Worm (Caenorhabditis elegans) whole organism, L3 larva: Measurements from ENCODE around the gene H12D21.9.

ENCODE experiments used
- R02D3.7 ChIP-seq: fragments of 150-350 bp; optimal IDR thresholded peaks from 2 replicates; lab custom pipeline; 2014; ENCODE audit warnings: missing biosample characterization, missing genetic modification characterization
- ZK546.5 ChIP-seq: sonication (generic microtip); optimal IDR thresholded peaks from 2 replicates; lab custom pipeline; 2017; ENCODE audit warnings: missing biosample characterization, missing genetic modification characterization
- aly-2 ChIP-seq: fragments of 150-350 bp; optimal IDR thresholded peaks from 2 replicates; lab custom pipeline; 2014; ENCODE audit warnings: missing biosample characterization, missing genetic modification characterization
- ama-1 ChIP-seq: fragments of 150-350 bp; optimal IDR thresholded peaks from 2 replicates; lab custom pipeline; 2018
- ceh-9 ChIP-seq: sonication (generic microtip); optimal IDR thresholded peaks from 2 replicates; lab custom pipeline; 2018; ENCODE audit warnings: missing biosample characterization, missing genetic modification characterization
- daf-12 ChIP-seq: fragments of 150-350 bp; optimal IDR thresholded peaks from 2 replicates; lab custom pipeline; 2014; ENCODE audit warnings: missing biosample characterization, missing genetic modification reagents, missing genetic modification characterization
- egl-27 ChIP-seq: sonication (generic microtip); optimal IDR thresholded peaks from 4 replicates; lab custom pipeline; 2017; ENCODE audit warnings: missing biosample characterization, missing genetic modification reagents, missing genetic modification characterization
- egl-5 ChIP-seq: fragments of 150-350 bp; optimal IDR thresholded peaks from 2 replicates; lab custom pipeline; 2017; ENCODE audit warnings: missing biosample characterization, missing genetic modification reagents, missing genetic modification characterization, inconsistent platforms
- elt-1 ChIP-seq: fragments of 150-350 bp; optimal IDR thresholded peaks from 2 replicates; lab custom pipeline; 2014; ENCODE audit warnings: missing biosample characterization, missing genetic modification characterization
- elt-2 ChIP-seq: sonication (generic microtip); optimal IDR thresholded peaks from 2 replicates; lab custom pipeline; 2016; ENCODE audit warnings: missing genetic modification reagents, mild to moderate bottlenecking, missing genetic modification characterization, missing compliant biosample characterization
- elt-3 ChIP-seq, 3 experiments: fragments of 150-350 bp in 1 of 3; sonication (generic microtip) in 2 of 3; optimal IDR thresholded peaks; 2 replicates in 2 of 3; 4 replicates in 1 of 3; lab custom pipeline; 2014 to 2017; ENCODE audit warnings: missing biosample characterization in 3 of 3, missing genetic modification characterization in 3 of 3
- eor-1 ChIP-seq, 2 experiments: fragments of 150-350 bp; optimal IDR thresholded peaks; 2 replicates each; lab custom pipeline; 2014 to 2018; ENCODE audit warnings: missing biosample characterization in 2 of 2, missing genetic modification characterization in 2 of 2
- fkh-10 ChIP-seq: sonication (generic microtip); optimal IDR thresholded peaks from 2 replicates; lab custom pipeline; 2017; ENCODE audit warnings: missing biosample characterization, missing genetic modification reagents, missing genetic modification characterization
- fkh-2 ChIP-seq: fragments of 150-350 bp; optimal IDR thresholded peaks from 2 replicates; lab custom pipeline; 2014; ENCODE audit warnings: missing biosample characterization, missing genetic modification reagents, missing genetic modification characterization
- fos-1 ChIP-seq: fragments of 150-350 bp; optimal IDR thresholded peaks from 2 replicates; lab custom pipeline; 2014; ENCODE audit warnings: missing biosample characterization, missing genetic modification characterization
- hmg-11 ChIP-seq: sonication (generic microtip); optimal IDR thresholded peaks from 2 replicates; lab custom pipeline; 2016; ENCODE audit warnings: missing genetic modification characterization, missing compliant biosample characterization
- jun-1 ChIP-seq: fragments of 150-350 bp; optimal IDR thresholded peaks from 2 replicates; lab custom pipeline; 2014; ENCODE audit warnings: missing biosample characterization, missing genetic modification reagents, missing genetic modification characterization
- lin-15B ChIP-seq: fragments of 150-350 bp; optimal IDR thresholded peaks from 2 replicates; lab custom pipeline; 2014; ENCODE audit warnings: missing biosample characterization, missing genetic modification characterization
- lin-39 ChIP-seq: fragments of 150-350 bp; optimal IDR thresholded peaks from 2 replicates; lab custom pipeline; 2018; ENCODE audit warnings: missing biosample characterization, missing genetic modification reagents, missing genetic modification characterization
- lsy-12 ChIP-seq: sonication (generic microtip); optimal IDR thresholded peaks from 2 replicates; lab custom pipeline; 2016; ENCODE audit warnings: mild to moderate bottlenecking, missing genetic modification characterization, missing compliant biosample characterization
- mdl-1 ChIP-seq: fragments of 150-350 bp; optimal IDR thresholded peaks from 2 replicates; lab custom pipeline; 2014; ENCODE audit warnings: missing biosample characterization, missing genetic modification characterization
- mml-1 ChIP-seq: fragments of 150-350 bp; sonication (generic microtip); optimal IDR thresholded peaks from 3 replicates; lab custom pipeline; 2014; ENCODE audit warnings: missing biosample characterization, missing genetic modification characterization
- nfya-1 ChIP-seq: sonication (generic microtip); optimal IDR thresholded peaks from 2 replicates; lab custom pipeline; 2017; ENCODE audit warnings: missing genetic modification characterization, mild to moderate bottlenecking, missing compliant biosample characterization, antibody characterized with exemption, moderate library complexity; ENCODE audit not compliant: insufficient read depth
- nhr-11 ChIP-seq: fragments of 150-350 bp; optimal IDR thresholded peaks from 2 replicates; lab custom pipeline; 2014; ENCODE audit warnings: missing biosample characterization, missing genetic modification characterization
- nhr-12 ChIP-seq: fragments of 150-350 bp; optimal IDR thresholded peaks from 2 replicates; lab custom pipeline; 2014; ENCODE audit warnings: missing biosample characterization, missing genetic modification characterization
- nhr-23 ChIP-seq: fragments of 150-350 bp; optimal IDR thresholded peaks from 2 replicates; lab custom pipeline; 2014; ENCODE audit warnings: missing biosample characterization, missing genetic modification reagents, missing genetic modification characterization
- nhr-237 ChIP-seq: fragments of 150-350 bp; optimal IDR thresholded peaks from 2 replicates; lab custom pipeline; 2014; ENCODE audit warnings: missing biosample characterization, missing genetic modification characterization
- nhr-25 ChIP-seq: sonication (generic microtip); optimal IDR thresholded peaks from 2 replicates; lab custom pipeline; 2017; ENCODE audit warnings: missing biosample characterization, missing genetic modification characterization
- nhr-28 ChIP-seq: fragments of 150-350 bp; optimal IDR thresholded peaks from 2 replicates; lab custom pipeline; 2014; ENCODE audit warnings: missing biosample characterization, missing genetic modification characterization
- nhr-43 ChIP-seq: sonication (generic microtip); optimal IDR thresholded peaks from 2 replicates; lab custom pipeline; 2016; ENCODE audit warnings: mild to moderate bottlenecking, missing genetic modification characterization, missing compliant biosample characterization; ENCODE audit not compliant: poor library complexity, severe bottlenecking
- nhr-67 ChIP-seq: fragments of 150-350 bp; optimal IDR thresholded peaks from 2 replicates; lab custom pipeline; 2014; ENCODE audit warnings: missing biosample characterization, missing genetic modification characterization
- nhr-76 ChIP-seq: fragments of 150-350 bp; sonication (generic microtip); optimal IDR thresholded peaks from 5 replicates; lab custom pipeline; 2014; ENCODE audit warnings: missing biosample characterization, missing genetic modification characterization
- pqm-1 ChIP-seq: fragments of 150-350 bp; optimal IDR thresholded peaks from 2 replicates; lab custom pipeline; 2017; ENCODE audit warnings: missing biosample characterization, missing genetic modification characterization, inconsistent platforms
- sea-2 ChIP-seq: fragments of 150-350 bp; sonication (generic microtip); optimal IDR thresholded peaks from 4 replicates; lab custom pipeline; 2014; ENCODE audit warnings: missing biosample characterization, missing genetic modification reagents, missing genetic modification characterization
- skn-1 ChIP-seq: fragments of 150-350 bp; optimal IDR thresholded peaks from 2 replicates; lab custom pipeline; 2014; ENCODE audit warnings: missing biosample characterization, missing genetic modification characterization
- snpc-4 ChIP-seq: fragments of 150-350 bp; optimal IDR thresholded peaks from 2 replicates; lab custom pipeline; 2014; ENCODE audit warnings: missing biosample characterization, missing genetic modification characterization
- tbx-2 ChIP-seq: sonication (generic microtip); optimal IDR thresholded peaks from 2 replicates; lab custom pipeline; 2016; ENCODE audit warnings: mild to moderate bottlenecking, missing genetic modification characterization, missing compliant biosample characterization
- unc-39 ChIP-seq: sonication (generic microtip); optimal IDR thresholded peaks from 4 replicates; lab custom pipeline; 2017; ENCODE audit warnings: missing biosample characterization, missing genetic modification characterization
- unc-62 ChIP-seq: fragments of 150-350 bp; sonication (generic microtip); optimal IDR thresholded peaks from 4 replicates; lab custom pipeline; 2014; ENCODE audit warnings: missing biosample characterization, missing genetic modification reagents, missing genetic modification characterization
- zag-1 ChIP-seq: fragments of 150-350 bp; optimal IDR thresholded peaks from 2 replicates; lab custom pipeline; 2014; ENCODE audit warnings: missing biosample characterization, missing genetic modification characterization
- ztf-4 ChIP-seq: fragments of 150-350 bp; optimal IDR thresholded peaks from 2 replicates; lab custom pipeline; 2014; ENCODE audit warnings: missing biosample characterization, missing genetic modification characterization

H12D21.9 gene

DNA sequence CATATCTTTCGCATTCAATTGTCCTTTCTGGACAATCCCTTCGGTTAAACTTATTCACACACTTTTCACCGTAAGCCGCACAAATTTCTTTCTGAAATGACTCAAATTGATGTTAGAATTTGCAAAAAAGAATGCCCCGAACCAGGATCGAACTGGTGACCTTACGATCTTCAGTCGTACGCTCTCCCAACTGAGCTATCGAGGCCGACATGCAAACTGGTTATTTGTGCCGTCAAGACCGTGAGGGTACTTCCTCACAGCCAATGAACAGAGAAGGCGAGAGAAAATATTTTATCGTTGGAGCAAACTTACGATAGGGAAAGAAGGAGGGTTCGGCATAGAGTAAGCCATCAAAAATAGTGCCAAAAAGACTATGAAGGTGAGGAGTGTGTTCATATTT is 33.0 kb downstream of the H12D21.9 start:
- TF ChIP-seq hmg-11 (tag; lab: Kevin White, UChicago) = no peak
- no peak for TF ChIP-seq egl-5
- no peak for TF ChIP-seq ceh-9 (tag; lab: Kevin White, UChicago)
- peak; percentile 3 for TF ChIP-seq nhr-23 (tag; lab: Kevin White, UChicago)
- peak; percentile 17 for TF ChIP-seq lin-15B (tag; lab: Kevin White, UChicago)
- TF ChIP-seq elt-2 = peak; percentile 0
- no peak for TF ChIP-seq ZK546.5 (tag; lab: Kevin White, UChicago)
- TF ChIP-seq zag-1 (tag; lab: Kevin White, UChicago) = no peak
- TF ChIP-seq nhr-237 = no peak
- TF ChIP-seq mdl-1 = no peak
- TF ChIP-seq ztf-4 = no peak
- no peak for TF ChIP-seq nhr-25 (tag; lab: Kevin White, UChicago)
- TF ChIP-seq nhr-67 = no peak
- no peak for TF ChIP-seq unc-62 (GFP tag; lab: Kevin White, UChicago)
- TF ChIP-seq eor-1 (tag; optimal IDR thresholded peaks at IDR 0.05; lab: Kevin White, UChicago) = no peak
- no peak for TF ChIP-seq skn-1 (tag; lab: Kevin White, UChicago)
- TF ChIP-seq nhr-11 = no peak
- TF ChIP-seq elt-1 (tag; lab: Kevin White, UChicago) = no peak
- no peak for TF ChIP-seq ama-1 (lab: Kevin White, UChicago)
- no peak for TF ChIP-seq nhr-76 (tag; lab: Kevin White, UChicago)
- no peak for TF ChIP-seq nhr-43
- no peak for TF ChIP-seq daf-12 (tag; lab: Kevin White, UChicago)
- no peak for TF ChIP-seq mml-1
- no peak for TF ChIP-seq pqm-1
- no peak for TF ChIP-seq lin-39 (tag; lab: Kevin White, UChicago)
- TF ChIP-seq nhr-28 = no peak
- TF ChIP-seq fos-1 = no peak
- TF ChIP-seq jun-1 (tag; lab: Kevin White, UChicago) = no peak
- no peak for TF ChIP-seq sea-2 (GFP tag; lab: Kevin White, UChicago)
- no peak for TF ChIP-seq egl-27 (tag; lab: Kevin White, UChicago)
- TF ChIP-seq snpc-4 (tag; lab: Kevin White, UChicago) = peak; percentile 98
- TF ChIP-seq fkh-2 (tag; lab: Kevin White, UChicago) = no peak
- no peak for TF ChIP-seq lsy-12
- TF ChIP-seq tbx-2 (tag; lab: Kevin White, UChicago) = peak; percentile 16
- peak in 1 of 3 experiments; percentile 3 for TF ChIP-seq elt-3 (tag; optimal IDR thresholded peaks at IDR 0.05; lab: Kevin White, UChicago)
- TF ChIP-seq unc-39 (tag; lab: Kevin White, UChicago) = no peak
- TF ChIP-seq R02D3.7 (tag; lab: Kevin White, UChicago) = no peak
- peak; percentile 31 for TF ChIP-seq nfya-1 (tag; lab: Kevin White, UChicago)
- TF ChIP-seq nhr-12 = no peak
- TF ChIP-seq aly-2 = no peak
- TF ChIP-seq, all 47 proteins: peak for 7

DNA sequence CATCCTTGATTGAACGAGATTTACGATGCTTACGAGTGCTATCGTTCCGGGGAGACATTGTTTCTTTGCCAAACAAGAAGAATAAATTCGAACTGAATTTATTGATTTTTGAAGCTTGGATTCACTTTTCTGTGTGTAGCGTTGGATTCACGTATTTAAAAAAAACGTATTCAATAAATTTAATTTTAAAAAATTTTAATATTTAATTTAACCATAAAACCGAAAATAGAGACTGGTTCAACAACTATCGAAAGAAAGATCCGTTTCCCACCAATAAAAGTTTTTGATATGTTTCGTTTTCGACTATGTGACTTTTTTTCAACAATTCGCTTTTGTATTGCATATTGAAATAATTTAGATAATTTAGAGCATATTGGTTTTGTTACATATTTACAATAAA is 33.9 kb downstream of the H12D21.9 start, which contains the start of gene ZC412.5:
Gene ZC412.5 (minus strand): TSS at position 101 of the 400 bp plus-strand sequence.
- TF ChIP-seq fkh-10 (no peak), sea-2 (GFP tag; lab: Kevin White, UChicago) (no peak), nhr-25 (tag; lab: Kevin White, UChicago) (no peak)

DNA sequence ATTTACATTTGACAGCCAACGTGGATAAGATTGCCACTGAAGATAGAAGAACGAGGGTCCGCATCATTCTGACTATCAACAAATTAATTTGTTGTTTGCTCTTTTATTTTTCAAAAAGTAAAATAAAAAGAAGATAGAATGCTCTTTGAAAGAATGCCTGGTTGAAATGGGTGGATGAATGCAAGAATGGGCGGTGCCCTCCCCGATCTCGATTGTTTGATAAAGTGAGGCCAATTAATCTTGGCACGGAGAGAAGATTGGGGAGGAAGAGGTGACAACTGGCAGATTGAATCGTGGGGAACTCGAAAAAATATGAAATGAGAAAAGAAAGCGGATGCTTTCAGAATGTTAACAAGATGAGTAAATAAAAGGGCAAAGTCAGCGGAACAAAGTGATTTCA is 37.9 kb downstream of the H12D21.9 start, which contains the start of gene ZC412.3:
Gene ZC412.3 (minus strand): TSS at position 183 of the 400 bp plus-strand sequence.
- TF ChIP-seq lin-39 (tag; lab: Kevin White, UChicago) (peak; percentile 55), nhr-67 (no peak)

DNA sequence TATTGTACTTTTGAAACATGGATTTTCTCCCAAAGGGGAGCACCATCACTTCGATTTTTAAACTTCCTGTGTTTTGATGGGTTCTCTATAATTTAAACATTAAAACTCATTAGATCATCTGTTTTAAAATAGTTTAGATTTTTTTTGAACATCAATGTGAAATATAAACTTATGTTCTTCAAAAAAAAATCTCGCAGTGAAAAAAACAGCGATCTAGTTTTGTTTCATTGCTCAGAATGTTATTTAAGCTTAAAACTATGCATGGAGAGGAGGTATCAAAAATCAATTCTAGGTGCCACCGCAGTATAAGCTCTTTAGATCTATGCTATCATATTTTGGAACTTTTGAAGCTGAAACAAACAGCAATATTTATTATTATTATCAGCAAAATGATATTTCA is 41.1 kb downstream of the H12D21.9 start, which contains the start of gene gcy-14:
Gene gcy-14 (minus strand): TSS at position 101 of the 400 bp plus-strand sequence.
- TF ChIP-seq ztf-4 = no peak
- no peak for TF ChIP-seq lsy-12
- TF ChIP-seq hmg-11 (tag; lab: Kevin White, UChicago) = no peak
- TF ChIP-seq unc-62 (GFP tag; lab: Kevin White, UChicago) = no peak
- TF ChIP-seq R02D3.7 (tag; lab: Kevin White, UChicago) = no peak
- no peak for TF ChIP-seq pqm-1
- TF ChIP-seq ZK546.5 (tag; lab: Kevin White, UChicago) = no peak
- TF ChIP-seq skn-1 (tag; lab: Kevin White, UChicago) = no peak
